Worm (Caenorhabditis elegans) whole organism, L4 larva: ENCODE data around the gene grl-18.

Experiments used
- D1046.2 ChIP-seq: fragments of 200-800 bp; sonication (Bioruptor generic); IDR thresholded peaks from 2 replicates; pipeline ENCODE4 v1.3.6; 2022; ENCODE audit warnings: missing genetic modification characterization, missing compliant biosample characterization
- F10B5.3 ChIP-seq: sonication (generic microtip); optimal IDR thresholded peaks from 2 replicates; lab custom pipeline; 2016; ENCODE audit warnings: mild to moderate bottlenecking, missing genetic modification characterization, missing compliant biosample characterization
- F44E2.7 ChIP-seq: fragments of 200-800 bp; sonication (Bioruptor generic); IDR thresholded peaks from 2 replicates; pipeline ENCODE4 v2.1.2; 2022; ENCODE audit warnings: missing genetic modification characterization, missing compliant biosample characterization
- T20F7.1 ChIP-seq: fragments of 200-800 bp; sonication (Bioruptor generic); optimal IDR thresholded peaks from 2 replicates; lab custom pipeline; 2018; ENCODE audit warnings: mild to moderate bottlenecking, missing genetic modification characterization, missing compliant biosample characterization
- Y48G9A.11 ChIP-seq: fragments of 200-800 bp; sonication (Bioruptor generic); IDR thresholded peaks from 2 replicates; pipeline ENCODE4 v1.3.6; 2022; ENCODE audit warnings: missing genetic modification reagents, missing genetic modification characterization, missing compliant biosample characterization
- ZK546.5 ChIP-seq, 2 experiments: sonication (generic microtip); optimal IDR thresholded peaks; 2 replicates each; lab custom pipeline; 2017; ENCODE audit warnings: missing biosample characterization in 2 of 2, missing genetic modification characterization in 2 of 2
- aly-2 ChIP-seq: sonication (generic microtip); optimal IDR thresholded peaks from 2 replicates; lab custom pipeline; 2018; ENCODE audit warnings: missing biosample characterization, missing genetic modification characterization
- arid-1 ChIP-seq: fragments of 200-800 bp; sonication (Bioruptor generic); conservative IDR thresholded peaks from 2 replicates; pipeline ENCODE4 v1.3.6; 2022; ENCODE audit warnings: missing genetic modification reagents, missing genetic modification characterization, missing compliant biosample characterization
- ceh-28 ChIP-seq: fragments of 150-350 bp; optimal IDR thresholded peaks from 2 replicates; lab custom pipeline; 2014; ENCODE audit warnings: missing biosample characterization, missing genetic modification reagents, missing genetic modification characterization
- ceh-62 ChIP-seq: sonication (generic microtip); optimal IDR thresholded peaks from 2 replicates; lab custom pipeline; 2017; ENCODE audit warnings: missing biosample characterization, missing genetic modification characterization
- cey-2 ChIP-seq: sonication (generic microtip); optimal IDR thresholded peaks from 3 replicates; lab custom pipeline; 2017; ENCODE audit warnings: missing genetic modification characterization, mild to moderate bottlenecking, missing compliant biosample characterization, antibody characterized with exemption, borderline replicate concordance; ENCODE audit not compliant: insufficient read depth
- daf-12 ChIP-seq: fragments of 150-350 bp; optimal IDR thresholded peaks from 2 replicates; lab custom pipeline; 2014; ENCODE audit warnings: missing biosample characterization, missing genetic modification reagents, missing genetic modification characterization
- daf-16 ChIP-seq, 3 experiments: sonication (generic microtip); optimal IDR thresholded peaks; 2 replicates each; lab custom pipeline; 2016 to 2017; ENCODE audit warnings: missing genetic modification characterization in 3 of 3, missing genetic modification reagents in 3 of 3, mild to moderate bottlenecking in 2 of 3, missing compliant biosample characterization in 2 of 3, missing biosample characterization in 1 of 3, moderate library complexity in 1 of 3
- dmd-6 ChIP-seq: fragments of 200-800 bp; sonication (Bioruptor generic); IDR thresholded peaks from 2 replicates; pipeline ENCODE4 v1.3.6; 2022; ENCODE audit warnings: missing genetic modification reagents, missing genetic modification characterization, missing compliant biosample characterization
- dmd-9 ChIP-seq: fragments of 200-800 bp; sonication (Bioruptor generic); IDR thresholded peaks from 2 replicates; pipeline ENCODE4 v1.3.6; 2022; ENCODE audit warnings: missing genetic modification reagents, missing genetic modification characterization, missing compliant biosample characterization
- fkh-10 ChIP-seq: fragments of 150-350 bp; optimal IDR thresholded peaks from 2 replicates; lab custom pipeline; 2014; ENCODE audit warnings: missing biosample characterization, missing genetic modification reagents, missing genetic modification characterization
- gei-8 ChIP-seq: fragments of 200-800 bp; sonication (Bioruptor generic); optimal IDR thresholded peaks from 2 replicates; lab custom pipeline; 2018; ENCODE audit warnings: mild to moderate bottlenecking, missing genetic modification characterization, missing compliant biosample characterization
- hlh-30 ChIP-seq: sonication (generic microtip); optimal IDR thresholded peaks from 2 replicates; lab custom pipeline; 2017; ENCODE audit warnings: antibody characterized with exemption, mild to moderate bottlenecking, missing genetic modification characterization, missing compliant biosample characterization; ENCODE audit not compliant: insufficient read depth
- hmg-1.1 ChIP-seq: fragments of 200-800 bp; sonication (Bioruptor generic); IDR thresholded peaks from 2 replicates; pipeline ENCODE4 v1.3.6; 2022; ENCODE audit warnings: missing genetic modification reagents, missing genetic modification characterization, missing compliant biosample characterization
- lin-1 ChIP-seq: fragments of 200-800 bp; sonication (Bioruptor generic); IDR thresholded peaks from 2 replicates; pipeline ENCODE4 v1.3.6; 2022; ENCODE audit warnings: missing genetic modification reagents, missing genetic modification characterization, missing compliant biosample characterization
- lsy-2 ChIP-seq, 2 experiments: fragments of 150-350 bp in 1 of 2; sonication (generic microtip) in 1 of 2; optimal IDR thresholded peaks; 2 replicates each; lab custom pipeline; 2014 to 2017; ENCODE audit warnings: missing biosample characterization in 2 of 2, missing genetic modification characterization in 2 of 2
- madf-5 ChIP-seq, 2 experiments: fragments of 200-800 bp; sonication (Bioruptor generic); IDR thresholded peaks; 2 replicates each; pipeline ENCODE4 v1.3.6; 2022; ENCODE audit warnings: missing compliant biosample characterization in 2 of 2, missing genetic modification characterization in 2 of 2
- madf-9 ChIP-seq: fragments of 200-800 bp; sonication (Bioruptor generic); conservative IDR thresholded peaks from 2 replicates; pipeline ENCODE4 v1.3.6; 2022; ENCODE audit warnings: missing genetic modification reagents, missing genetic modification characterization, missing compliant biosample characterization
- mdt-29 ChIP-seq: fragments of 200-800 bp; sonication (Bioruptor generic); IDR thresholded peaks from 2 replicates; pipeline ENCODE4 v1.3.6; 2022; ENCODE audit warnings: missing genetic modification reagents, missing genetic modification characterization, missing compliant biosample characterization
- mep-1 ChIP-seq: fragments of 150-350 bp; sonication (generic microtip); optimal IDR thresholded peaks from 3 replicates; lab custom pipeline; 2014; ENCODE audit warnings: missing biosample characterization, missing genetic modification characterization
- mes-2 ChIP-seq: sonication (generic microtip); optimal IDR thresholded peaks from 2 replicates; lab custom pipeline; 2016; ENCODE audit warnings: missing genotype, mild to moderate bottlenecking, missing genetic modification characterization, missing compliant biosample characterization; ENCODE audit not compliant: poor library complexity, severe bottlenecking
- mxl-2 ChIP-seq: fragments of 200-800 bp; sonication (Bioruptor generic); conservative IDR thresholded peaks from 2 replicates; pipeline ENCODE4 v1.3.6; 2022; ENCODE audit warnings: missing genetic modification reagents, missing genetic modification characterization, missing compliant biosample characterization
- mxl-3 ChIP-seq: fragments of 200-800 bp; sonication (Bioruptor generic); optimal IDR thresholded peaks from 2 replicates; lab custom pipeline; 2018; ENCODE audit warnings: mild to moderate bottlenecking, missing genetic modification characterization, missing compliant biosample characterization
- nhr-11 ChIP-seq: fragments of 150-350 bp; optimal IDR thresholded peaks from 2 replicates; lab custom pipeline; 2014; ENCODE audit warnings: missing biosample characterization, missing genetic modification characterization
- nhr-41 ChIP-seq: fragments of 200-800 bp; sonication (Bioruptor generic); IDR thresholded peaks from 2 replicates; pipeline ENCODE4 v1.3.6; 2022; ENCODE audit warnings: missing genetic modification reagents, missing genetic modification characterization, missing compliant biosample characterization
- nhr-6 ChIP-seq: fragments of 150-350 bp; optimal IDR thresholded peaks from 2 replicates; lab custom pipeline; 2014; ENCODE audit warnings: missing biosample characterization, missing genetic modification characterization
- php-3 ChIP-seq: fragments of 200-800 bp; sonication (Bioruptor generic); IDR thresholded peaks from 2 replicates; pipeline ENCODE4 v1.3.6; 2022; ENCODE audit warnings: missing genetic modification reagents, missing genetic modification characterization, missing compliant biosample characterization
- saeg-2 ChIP-seq: fragments of 200-800 bp; sonication (Bioruptor generic); IDR thresholded peaks from 2 replicates; pipeline ENCODE4 v1.3.6; 2022; ENCODE audit warnings: missing genetic modification reagents, missing genetic modification characterization, missing compliant biosample characterization
- skn-1 ChIP-seq: fragments of 150-350 bp; optimal IDR thresholded peaks from 2 replicates; lab custom pipeline; 2014; ENCODE audit warnings: missing biosample characterization, missing genetic modification characterization
- snpc-1.2 ChIP-seq: fragments of 200-800 bp; sonication (Bioruptor generic); IDR thresholded peaks from 2 replicates; pipeline ENCODE4 v1.3.6; 2022; ENCODE audit warnings: missing genetic modification reagents, missing genetic modification characterization, missing compliant biosample characterization
- spr-3 ChIP-seq: fragments of 200-800 bp; sonication (Bioruptor generic); optimal IDR thresholded peaks from 2 replicates; lab custom pipeline; 2018; ENCODE audit warnings: mild to moderate bottlenecking, missing genetic modification characterization, missing compliant biosample characterization
- unc-130 ChIP-seq: sonication (generic microtip); optimal IDR thresholded peaks from 2 replicates; lab custom pipeline; 2016; ENCODE audit warnings: missing genetic modification reagents, missing genetic modification characterization, missing compliant biosample characterization
- unc-62 ChIP-seq, 3 experiments: fragments of 150-350 bp in 1 of 3; sonication (generic microtip); optimal IDR thresholded peaks in 2 of 3; peaks in 1 of 3; 1 replicate in 1 of 3; 2 replicates in 2 of 3; lab custom pipeline; 2014 to 2017; ENCODE audit warnings: missing biosample characterization in 3 of 3, missing genetic modification characterization in 3 of 3, missing genetic modification reagents in 3 of 3, missing genotype in 1 of 3
- zag-1 ChIP-seq: fragments of 150-350 bp; optimal IDR thresholded peaks from 2 replicates; lab custom pipeline; 2014; ENCODE audit warnings: missing biosample characterization, missing genetic modification characterization
- zfp-3 ChIP-seq: fragments of 200-800 bp; sonication (Bioruptor generic); conservative IDR thresholded peaks from 2 replicates; pipeline ENCODE4 v1.3.6; 2022; ENCODE audit warnings: missing genetic modification reagents, missing genetic modification characterization, missing compliant biosample characterization
- zip-2 ChIP-seq: fragments of 150-350 bp; optimal IDR thresholded peaks from 2 replicates; lab custom pipeline; 2014; ENCODE audit warnings: missing biosample characterization, missing genetic modification characterization

Gene grl-18

ce11 chrV:5488766-5489165 lies at the start of gene grl-18:
Gene grl-18 (minus strand): TSS chrV:5488866.
- TF ChIP-seq zip-2 (tag; lab: Kevin White, UChicago): no peak
- no peak for TF ChIP-seq arid-1 (GFP tag; lab: Robert Waterston, UW)
- TF ChIP-seq Y48G9A.11 (GFP tag; lab: Robert Waterston, UW): no peak
- no peak for TF ChIP-seq zag-1 (tag; lab: Kevin White, UChicago)
- TF ChIP-seq D1046.2: no peak
- TF ChIP-seq lsy-2 (tag; optimal IDR thresholded peaks at IDR 0.05; lab: Kevin White, UChicago): no peak
- TF ChIP-seq madf-9: no peak
- no peak for TF ChIP-seq daf-16 (GFP tag; optimal IDR thresholded peaks at IDR 0.05; lab: Kevin White, UChicago)
- TF ChIP-seq daf-16 (tag; optimal IDR thresholded peaks at IDR 0.05; lab: Kevin White, UChicago): no peak
- no peak for TF ChIP-seq F10B5.3
- TF ChIP-seq aly-2: no peak
- no peak for TF ChIP-seq madf-5 (GFP tag; IDR thresholded peaks at IDR 0.05; lab: Robert Waterston, UW)
- TF ChIP-seq mxl-3 (GFP tag; lab: Kevin White, UChicago): no peak
- TF ChIP-seq fkh-10 (GFP tag; lab: Kevin White, UChicago): no peak
- TF ChIP-seq dmd-6: no peak
- TF ChIP-seq nhr-6 (tag; lab: Kevin White, UChicago): no peak
- no peak for TF ChIP-seq lin-1 (GFP tag; lab: Robert Waterston, UW)
- no peak for TF ChIP-seq saeg-2 (GFP tag; lab: Robert Waterston, UW)
- no peak for TF ChIP-seq dmd-9 (GFP tag; lab: Robert Waterston, UW)
- TF ChIP-seq nhr-41 (GFP tag; lab: Robert Waterston, UW): no peak

- peak; percentile 96 for TF ChIP-seq T20F7.1
- no peak for TF ChIP-seq mdt-29
- TF ChIP-seq mes-2 (tag; lab: Kevin White, UChicago): peak; percentile 8
- TF ChIP-seq hmg-1.1: 0 out of 2 replicates have a peak, but pooled peaks have one; percentile 32
- TF ChIP-seq mep-1 (tag; lab: Kevin White, UChicago): no peak
- 0 out of 2 replicates have a peak, but pooled peaks have one; percentile 36 for TF ChIP-seq snpc-1.2
- peak; percentile 26 for TF ChIP-seq unc-130 (GFP tag; lab: Kevin White, UChicago)
- TF ChIP-seq Y48G9A.11 (GFP tag; lab: Robert Waterston, UW): peak; percentile 97
- peak; percentile 18 for TF ChIP-seq hlh-30 (tag; lab: Kevin White, UChicago)
- no peak for TF ChIP-seq ceh-62
- no peak for TF ChIP-seq gei-8 (GFP tag; lab: Kevin White, UChicago)
- TF ChIP-seq nhr-41 (GFP tag; lab: Robert Waterston, UW): no peak
These were observed 47.7 kb upstream of the grl-18 start, which contains the start of the genes cox-16 and syp-2 for ce11 chrV:5536240-5536811. Gene cox-16 (minus strand): TSS chrV:5536243. Gene syp-2 (plus strand): TSS chrV:5536487.

- TF ChIP-seq unc-62 (GFP tag; optimal IDR thresholded peaks at IDR 0.05 in 1 of 2; lab: Kevin White, UChicago) (peak in 1 of 2 experiments; percentile 3), unc-62 (tag; optimal IDR thresholded peaks at IDR 0.05; lab: Kevin White, UChicago) (no peak), skn-1 (tag; lab: Kevin White, UChicago) (no peak)
- TF ChIP-seq, all 104 proteins: peak for 1
These were observed 47.1 kb upstream of the grl-18 start, which contains the start of gene C24G6.8 for ce11 chrV:5535774-5536173. Gene C24G6.8 (minus strand): TSS chrV:5535874.

ce11 chrV:5533755-5534154 lies 45.1 kb upstream of the grl-18 start, which contains the start of gene grl-1:
Gene grl-1 (minus strand): TSS chrV:5533855.
- TF ChIP-seq cey-2 (tag; lab: Kevin White, UChicago) (no peak), gei-8 (GFP tag; lab: Kevin White, UChicago) (no peak), F10B5.3 (no peak), skn-1 (tag; lab: Kevin White, UChicago) (no peak), ceh-28 (no peak), aly-2 (no peak), zfp-3 (GFP tag; lab: Robert Waterston, UW) (no peak), hlh-30 (tag; lab: Kevin White, UChicago) (no peak), spr-3 (GFP tag; lab: Kevin White, UChicago) (no peak), nhr-11 (tag; lab: Kevin White, UChicago) (no peak), F44E2.7 (no peak), php-3 (GFP tag; lab: Robert Waterston, UW) (no peak), ZK546.5 (tag; optimal IDR thresholded peaks at IDR 0.05; lab: Kevin White, UChicago) (no peak), mxl-2 (GFP tag; lab: Robert Waterston, UW) (no peak), daf-12 (no peak)
